Fruit fly (Drosophila melanogaster) whole organism, embryonic: ENCODE data around the gene mRpS31.

Source experiments
- Adf1 ChIP-seq: fragments of 200-800 bp; sonication (Bioruptor generic); IDR thresholded peaks from 2 replicates; pipeline ENCODE4 v1.3.6; 2022; ENCODE audit warnings: missing biosample characterization, missing genetic modification characterization
- Atf-2 ChIP-seq: fragments of 200-800 bp; sonication (Bioruptor generic); optimal IDR thresholded peaks from 2 replicates; lab custom pipeline; 2016; ENCODE audit warnings: missing biosample characterization, missing genetic modification characterization
- Atf3 ChIP-seq: fragments of 200-800 bp; sonication (Bioruptor generic); optimal IDR thresholded peaks from 3 replicates; lab custom pipeline; 2016; ENCODE audit warnings: missing biosample characterization, missing genetic modification characterization
- CG10366 ChIP-seq: fragments of 200-800 bp; sonication (Bioruptor generic); IDR thresholded peaks from 2 replicates; pipeline ENCODE4 v1.3.6; 2022; ENCODE audit warnings: missing biosample characterization, missing genetic modification characterization
- CG10543 ChIP-seq: fragments of 200-800 bp; sonication (Bioruptor generic); optimal IDR thresholded peaks from 3 replicates; lab custom pipeline; 2017; ENCODE audit warnings: missing biosample characterization, mild to moderate bottlenecking, missing genetic modification characterization, moderate library complexity
- CG10654 ChIP-seq: fragments of 200-800 bp; sonication (Bioruptor generic); optimal IDR thresholded peaks from 2 replicates; lab custom pipeline; 2016; ENCODE audit warnings: missing biosample characterization, missing genetic modification characterization
- CG11093 ChIP-seq: fragments of 200-800 bp; sonication (Bioruptor generic); IDR thresholded peaks from 3 replicates; pipeline ENCODE4 v1.3.6; 2022; ENCODE audit warnings: missing biosample characterization, missing genetic modification characterization
- CG11504 ChIP-seq: fragments of 200-800 bp; sonication (Bioruptor generic); optimal IDR thresholded peaks from 3 replicates; lab custom pipeline; 2019; ENCODE audit warnings: missing biosample characterization, mild to moderate bottlenecking, missing genetic modification characterization, moderate library complexity
- CG11560 ChIP-seq: fragments of 200-800 bp; sonication (Bioruptor generic); IDR thresholded peaks from 3 replicates; pipeline ENCODE4 v1.3.6; 2022; ENCODE audit warnings: missing biosample characterization, missing genetic modification characterization
- CG11695 ChIP-seq: fragments of 200-800 bp; sonication (Bioruptor generic); IDR thresholded peaks from 3 replicates; pipeline ENCODE4 v1.3.6; 2022; ENCODE audit warnings: missing biosample characterization, missing genetic modification characterization
- CG13287 ChIP-seq: fragments of 200-800 bp; sonication (Bioruptor generic); IDR thresholded peaks from 2 replicates; pipeline ENCODE4 v1.3.6; 2022; ENCODE audit warnings: missing biosample characterization, missing genetic modification characterization; ENCODE audit not compliant: partially characterized antibody
- CG13296 ChIP-seq: fragments of 200-800 bp; sonication (Bioruptor generic); optimal IDR thresholded peaks from 3 replicates; lab custom pipeline; 2018; ENCODE audit warnings: missing biosample characterization, mild to moderate bottlenecking, missing genetic modification characterization
- CG15696 ChIP-seq: fragments of 200-800 bp; sonication (Bioruptor generic); optimal IDR thresholded peaks from 2 replicates; lab custom pipeline; 2019; ENCODE audit warnings: missing biosample characterization, mild to moderate bottlenecking, missing genetic modification characterization, moderate library complexity
- CG1647 ChIP-seq: fragments of 200-800 bp; sonication (Bioruptor generic); optimal IDR thresholded peaks from 3 replicates; lab custom pipeline; 2016; ENCODE audit warnings: missing biosample characterization, missing genetic modification characterization
- CG17359 ChIP-seq: fragments of 200-800 bp; sonication (Bioruptor generic); optimal IDR thresholded peaks from 3 replicates; lab custom pipeline; 2018; ENCODE audit warnings: missing biosample characterization, mild to moderate bottlenecking, missing genetic modification characterization, moderate library complexity
- CG17385 ChIP-seq: fragments of 200-800 bp; sonication (Bioruptor generic); optimal IDR thresholded peaks from 3 replicates; lab custom pipeline; 2018; ENCODE audit warnings: missing biosample characterization, mild to moderate bottlenecking, missing genetic modification characterization
- CG17829 ChIP-seq: fragments of 200-800 bp; optimal IDR thresholded peaks from 2 replicates; lab custom pipeline; 2019; ENCODE audit warnings: missing biosample characterization, mild to moderate bottlenecking, missing genetic modification characterization, moderate library complexity
- CG3065 ChIP-seq: fragments of 200-800 bp; sonication (Bioruptor generic); optimal IDR thresholded peaks from 2 replicates; lab custom pipeline; 2016; ENCODE audit warnings: missing biosample characterization, missing genetic modification characterization
- CG3995 ChIP-seq: fragments of 200-800 bp; sonication (Bioruptor generic); optimal IDR thresholded peaks from 3 replicates; lab custom pipeline; 2016; ENCODE audit warnings: missing biosample characterization, missing genetic modification characterization
- CG5245 ChIP-seq: fragments of 200-800 bp; sonication (Bioruptor generic); optimal IDR thresholded peaks from 3 replicates; lab custom pipeline; 2016; ENCODE audit warnings: missing biosample characterization, missing genetic modification characterization
- CG7556 ChIP-seq: fragments of 200-800 bp; sonication (Bioruptor generic); optimal IDR thresholded peaks from 2 replicates; lab custom pipeline; 2017; ENCODE audit warnings: missing biosample characterization, mild to moderate bottlenecking, missing genetic modification characterization
- CG8478 ChIP-seq: fragments of >200 bp; optimal IDR thresholded peaks from 2 replicates; lab custom pipeline; 2018
- CG9797 ChIP-seq: fragments of 200-800 bp; sonication (Bioruptor generic); optimal IDR thresholded peaks from 3 replicates; lab custom pipeline; 2018; ENCODE audit warnings: missing biosample characterization, mild to moderate bottlenecking, missing genetic modification characterization
- Fer3 ChIP-seq: fragments of 200-800 bp; sonication (Bioruptor generic); optimal IDR thresholded peaks from 2 replicates; lab custom pipeline; 2018; ENCODE audit warnings: missing biosample characterization, mild to moderate bottlenecking, missing genetic modification characterization, moderate library complexity
- Gug ChIP-seq: fragments of 200-800 bp; sonication (Bioruptor generic); IDR thresholded peaks from 4 replicates; pipeline ENCODE4 v1.3.6; 2022; ENCODE audit warnings: missing biosample characterization, missing genetic modification characterization
- HmgZ ChIP-seq: fragments of 200-800 bp; sonication (Bioruptor generic); optimal IDR thresholded peaks from 2 replicates; lab custom pipeline; 2018; ENCODE audit warnings: missing biosample characterization, mild to moderate bottlenecking, missing genetic modification characterization
- Hmx ChIP-seq: fragments of 200-800 bp; sonication (Bioruptor generic); optimal IDR thresholded peaks from 2 replicates; lab custom pipeline; 2016; ENCODE audit warnings: missing biosample characterization, missing genetic modification characterization
- Hr3 ChIP-seq: fragments of 200-800 bp; sonication (Bioruptor generic); optimal IDR thresholded peaks from 3 replicates; lab custom pipeline; 2016; ENCODE audit warnings: missing biosample characterization, missing genetic modification characterization
- Ptx1 ChIP-seq: fragments of 200-800 bp; sonication (Bioruptor generic); IDR thresholded peaks from 2 replicates; pipeline ENCODE4 v1.3.6; 2022; ENCODE audit warnings: missing biosample characterization, missing genetic modification characterization
- Six4 ChIP-seq: fragments of 200-800 bp; sonication (Bioruptor generic); optimal IDR thresholded peaks from 2 replicates; lab custom pipeline; 2016; ENCODE audit warnings: missing biosample characterization, missing genetic modification characterization
- YL-1 ChIP-seq: fragments of 200-800 bp; sonication (Bioruptor generic); optimal IDR thresholded peaks from 3 replicates; lab custom pipeline; 2017; ENCODE audit warnings: missing biosample characterization, mild to moderate bottlenecking, missing genetic modification characterization
- aop ChIP-seq: fragments of 200-800 bp; sonication (Bioruptor generic); IDR thresholded peaks from 2 replicates; pipeline ENCODE4 v1.3.6; 2022; ENCODE audit warnings: missing biosample characterization, missing genetic modification characterization
- bigmax ChIP-seq: fragments of 200-800 bp; sonication (Bioruptor generic); optimal IDR thresholded peaks from 2 replicates; lab custom pipeline; 2018; ENCODE audit warnings: missing biosample characterization, mild to moderate bottlenecking, missing genetic modification characterization
- dysf ChIP-seq: fragments of 200-800 bp; sonication (Bioruptor generic); IDR thresholded peaks from 3 replicates; pipeline ENCODE4 v1.3.6; 2022; ENCODE audit warnings: missing biosample characterization, missing genetic modification characterization
- fd3F ChIP-seq: fragments of 200-800 bp; sonication (Bioruptor generic); optimal IDR thresholded peaks from 2 replicates; lab custom pipeline; 2018; ENCODE audit warnings: missing biosample characterization, mild to moderate bottlenecking, missing genetic modification characterization, moderate library complexity
- inv ChIP-seq: fragments of 200-800 bp; sonication (Bioruptor generic); IDR thresholded peaks from 2 replicates; pipeline ENCODE4 v1.3.6; 2022; ENCODE audit warnings: missing biosample characterization, missing genetic modification characterization; ENCODE audit not compliant: partially characterized antibody
- nerfin-2 ChIP-seq: fragments of 200-800 bp; sonication (Bioruptor generic); IDR thresholded peaks from 2 replicates; pipeline ENCODE4 v1.3.6; 2022; ENCODE audit warnings: missing biosample characterization, missing genetic modification characterization; ENCODE audit not compliant: partially characterized antibody
- pros ChIP-seq: fragments of 200-800 bp; sonication (Bioruptor generic); optimal IDR thresholded peaks from 3 replicates; lab custom pipeline; 2019; ENCODE audit warnings: missing biosample characterization, mild to moderate bottlenecking, missing genetic modification characterization, moderate library complexity
- ro ChIP-seq: fragments of 200-800 bp; sonication (Bioruptor generic); IDR thresholded peaks from 2 replicates; pipeline ENCODE4 v1.3.6; 2022; ENCODE audit warnings: missing biosample characterization, missing genetic modification characterization
- scrt ChIP-seq: fragments of 200-800 bp; sonication (Bioruptor generic); optimal IDR thresholded peaks from 2 replicates; lab custom pipeline; 2018; ENCODE audit warnings: missing biosample characterization, mild to moderate bottlenecking, missing genetic modification characterization, moderate library complexity
- sd ChIP-seq: fragments of 200-800 bp; sonication (Bioruptor generic); optimal IDR thresholded peaks from 3 replicates; lab custom pipeline; 2018; ENCODE audit warnings: missing biosample characterization, mild to moderate bottlenecking, missing genetic modification characterization, moderate library complexity
- sens ChIP-seq: fragments of 200-800 bp; sonication (Bioruptor generic); peaks from one replicate; lab custom pipeline; 2016; ENCODE audit warnings: missing biosample characterization, missing genetic modification characterization
- sisA ChIP-seq: fragments of 200-800 bp; sonication (Bioruptor generic); IDR thresholded peaks from 2 replicates; pipeline ENCODE4 v1.3.6; 2022; ENCODE audit warnings: missing biosample characterization, missing genetic modification characterization
- slbo ChIP-seq: fragments of 200-800 bp; sonication (Bioruptor generic); IDR thresholded peaks from 2 replicates; pipeline ENCODE4 v1.3.6; 2022; ENCODE audit warnings: missing biosample characterization, missing genetic modification characterization
- sob ChIP-seq: fragments of 200-800 bp; sonication (Bioruptor generic); IDR thresholded peaks from 2 replicates; pipeline ENCODE4 v1.3.6; 2022; ENCODE audit warnings: missing biosample characterization, missing genetic modification characterization
- tna ChIP-seq: fragments of 200-800 bp; sonication (Bioruptor generic); IDR thresholded peaks from 2 replicates; pipeline ENCODE4 v1.3.6; 2022; ENCODE audit warnings: missing biosample characterization, missing genetic modification characterization; ENCODE audit not compliant: partially characterized antibody
- toy ChIP-seq: fragments of 200-800 bp; sonication (Bioruptor generic); IDR thresholded peaks from 2 replicates; pipeline ENCODE4 v1.3.6; 2022; ENCODE audit warnings: missing biosample characterization, missing genetic modification characterization
- twi ChIP-seq: fragments of 200-800 bp; optimal IDR thresholded peaks from 2 replicates; lab custom pipeline; 2019; ENCODE audit warnings: missing biosample characterization, mild to moderate bottlenecking, missing genetic modification characterization, moderate library complexity
- tx ChIP-seq: fragments of 200-800 bp; sonication (Bioruptor generic); optimal IDR thresholded peaks from 2 replicates; lab custom pipeline; 2016; ENCODE audit warnings: missing biosample characterization, missing genetic modification characterization
- vnd ChIP-seq: fragments of 200-800 bp; sonication (Bioruptor generic); IDR thresholded peaks from 3 replicates; pipeline ENCODE4 v1.3.6; 2022; ENCODE audit warnings: missing biosample characterization, missing genetic modification characterization; ENCODE audit not compliant: partially characterized antibody

Gene mRpS31

dm6 chr3L:16049955-16050886, 45.2 kb downstream of the mRpS31 start (continued):
- no peak for TF ChIP-seq CG17829 (tag; lab: Kevin White, UChicago)
- TF ChIP-seq scrt (GFP tag; lab: Kevin White, UChicago), result peak; percentile 49
- TF ChIP-seq HmgZ (tag; lab: Kevin White, UChicago), result peak; percentile 46
- no peak for TF ChIP-seq CG11560
- TF ChIP-seq Adf1 (GFP tag; lab: Robert Waterston, UW), result peak; percentile 28; the same call in 1 of the 2 replicates
- TF ChIP-seq CG9797, result no peak
- peak; percentile 56 for TF ChIP-seq CG7556 (GFP tag; lab: Kevin White, UChicago)
- TF ChIP-seq pros (GFP tag; lab: Kevin White, UChicago), result peak; percentile 37
- no peak for TF ChIP-seq vnd (GFP tag; lab: Robert Waterston, UW)
- TF ChIP-seq CG15696 (tag; lab: Kevin White, UChicago), result peak; percentile 51
- no peak for TF ChIP-seq Hmx (GFP tag; lab: Kevin White, UChicago)
- no peak for TF ChIP-seq ro (GFP tag; lab: Robert Waterston, UW)
- TF ChIP-seq CG11093 (GFP tag; lab: Robert Waterston, UW), result no peak
- TF ChIP-seq sisA (GFP tag; lab: Robert Waterston, UW), result no peak
- no peak for TF ChIP-seq Hr3 (GFP tag; lab: Kevin White, UChicago)
- no peak for TF ChIP-seq tna (GFP tag; lab: Robert Waterston, UW)
- no peak for TF ChIP-seq CG1647 (GFP tag; lab: Kevin White, UChicago)
- TF ChIP-seq tx (GFP tag; lab: Kevin White, UChicago), result no peak
- peak; percentile 34 for TF ChIP-seq CG17385 (GFP tag; lab: Kevin White, UChicago)
- no peak for TF ChIP-seq toy (GFP tag; lab: Robert Waterston, UW)
- peak; percentile 91 for TF ChIP-seq sens (GFP tag; lab: Kevin White, UChicago)
- TF ChIP-seq CG5245 (GFP tag; lab: Kevin White, UChicago), result no peak
- TF ChIP-seq Six4, result no peak
- TF ChIP-seq sd (tag; lab: Kevin White, UChicago), result peak; percentile 90
- no peak for TF ChIP-seq CG3065 (GFP tag; lab: Kevin White, UChicago)
- TF ChIP-seq sob (GFP tag; lab: Robert Waterston, UW), result peak; percentile 46; the same call in 1 of the 2 replicates
- TF ChIP-seq inv, result no peak
- peak; percentile 87 for TF ChIP-seq CG10543 (GFP tag; lab: Kevin White, UChicago)
- TF ChIP-seq Fer3 (tag; lab: Kevin White, UChicago), result peak; percentile 51
- peak; percentile 53 for TF ChIP-seq YL-1 (GFP tag; lab: Kevin White, UChicago)
- TF ChIP-seq CG17359 (tag; lab: Kevin White, UChicago), result peak; percentile 35
- no peak for TF ChIP-seq CG13287 (GFP tag; lab: Robert Waterston, UW)
- no peak for TF ChIP-seq Atf-2 (GFP tag; lab: Kevin White, UChicago)
- peak; percentile 20; the same call in 1 of the 4 replicates for TF ChIP-seq Gug (GFP tag; lab: Robert Waterston, UW)
- TF ChIP-seq twi (tag; lab: Kevin White, UChicago), result peak; percentile 88
- peak; percentile 71 for TF ChIP-seq CG13296
- TF ChIP-seq fd3F, result no peak
- no peak for TF ChIP-seq CG3995
- no peak for TF ChIP-seq Atf3
- TF ChIP-seq nerfin-2, result no peak
- TF ChIP-seq aop (GFP tag; lab: Robert Waterston, UW), result no peak
- no peak for TF ChIP-seq CG8478 (lab: Kevin White, UChicago)
- peak; percentile 35; the same call in 1 of the 3 replicates for TF ChIP-seq CG11695 (GFP tag; lab: Robert Waterston, UW)
- no peak for TF ChIP-seq Ptx1 (GFP tag; lab: Robert Waterston, UW)
- TF ChIP-seq CG10654, result no peak
- no peak for TF ChIP-seq dysf
- no peak for TF ChIP-seq bigmax
- TF ChIP-seq CG11504, result peak; percentile 3
- peak; percentile 35; the same call in 1 of the 2 replicates for TF ChIP-seq slbo (GFP tag; lab: Robert Waterston, UW)
- no peak for TF ChIP-seq CG10366 (GFP tag; lab: Robert Waterston, UW)
